Worm (Caenorhabditis elegans): ENCODE measurements around the gene rnp-1.

- TF ChIP-seq unc-39 (tag; optimal IDR thresholded peaks at IDR 0.05) (no peak), zag-1 (tag; optimal IDR thresholded peaks at IDR 0.05) (no peak), pqm-1 (tag; optimal IDR thresholded peaks at IDR 0.05) (no peak), fkh-10 (GFP tag; optimal IDR thresholded peaks at IDR 0.05) (no peak), unc-62 (GFP tag; optimal IDR thresholded peaks at IDR 0.05 in 1 of 2) (no peak), unc-62 (tag; optimal IDR thresholded peaks at IDR 0.05) (no peak)
Observed at ce11 chrV:12181310-12181709, 10.8 kb upstream of the rnp-1 start, which contains the start of gene elpc-3.

Data from whole organism, L4 larva.